Fruit fly (Drosophila melanogaster): ENCODE data around the gene CG33127.

dm6 chr2L:303306-303962 lies 18.5 kb upstream of the CG33127 start:
- TF ChIP-seq Hr96 (GFP tag; optimal IDR thresholded peaks at IDR 0.05) (no peak), Crg-1 (GFP tag; optimal IDR thresholded peaks at IDR 0.05) (no peak), ovo (GFP tag; optimal IDR thresholded peaks at IDR 0.05) (no peak), CG11617 (GFP tag; optimal IDR thresholded peaks at IDR 0.05) (no peak), kay (GFP tag; ENCODE audit: borderline replicate concordance) (peak; percentile 94), CG12768 (GFP tag; optimal IDR thresholded peaks at IDR 0.05) (no peak), toe (GFP tag; optimal IDR thresholded peaks at IDR 0.05) (no peak), bab1 (GFP tag; optimal IDR thresholded peaks at IDR 0.05) (no peak), CG5204 (GFP tag; optimal IDR thresholded peaks at IDR 0.05) (no peak), CG7101 (tag; optimal IDR thresholded peaks at IDR 0.05) (no peak), Clk (GFP tag; optimal IDR thresholded peaks at IDR 0.05) (no peak), cnc (optimal IDR thresholded peaks at IDR 0.05) (no peak), CG1620 (GFP tag; optimal IDR thresholded peaks at IDR 0.05) (no peak)
